Worm (Caenorhabditis elegans) whole organism, midembryonic: ENCODE results near the gene lpd-7.

Experiments used
- cog-1 ChIP-seq: sonication (generic microtip); optimal IDR thresholded peaks from 2 replicates; lab custom pipeline; 2016; ENCODE audit warnings: missing genetic modification characterization, missing compliant biosample characterization
- flt-1 ChIP-seq: fragments of 200-800 bp; sonication (Bioruptor generic); IDR thresholded peaks from 2 replicates; pipeline ENCODE4 v1.3.6; 2022; ENCODE audit warnings: missing genetic modification characterization, missing compliant biosample characterization
- klf-2 ChIP-seq: fragments of 200-800 bp; sonication (Bioruptor generic); conservative IDR thresholded peaks from 2 replicates; pipeline ENCODE4 v1.3.6; 2022; ENCODE audit warnings: missing genetic modification reagents, missing genetic modification characterization, missing compliant biosample characterization
- ztf-29 ChIP-seq: fragments of 200-800 bp; sonication (Bioruptor generic); IDR thresholded peaks from 2 replicates; pipeline ENCODE4 v1.3.6; 2022; ENCODE audit warnings: missing genetic modification reagents, missing genetic modification characterization, missing compliant biosample characterization

- TF ChIP-seq cog-1 (tag; lab: Kevin White, UChicago): no peak
- no peak for TF ChIP-seq klf-2
- TF ChIP-seq ztf-29: no peak
- TF ChIP-seq flt-1 (GFP tag; lab: Robert Waterston, UW): no peak
These were observed 7.1 kb upstream of the lpd-7 start, which contains the start of gene ttr-32 for ce11 chrIII:7566098-7566497.
